Fruit fly (Drosophila melanogaster) whole organism, pupa: ENCODE data around the gene mRpL23.

Source experiments
- CG13204 ChIP-seq: fragments of 200-800 bp; sonication (Bioruptor generic); optimal IDR thresholded peaks from 2 replicates; lab custom pipeline; 2018; ENCODE audit warnings: missing biosample characterization, mild to moderate bottlenecking, missing genetic modification characterization, moderate library complexity
- CG34367 ChIP-seq: fragments of 200-800 bp; sonication (Bioruptor generic); optimal IDR thresholded peaks from 2 replicates; lab custom pipeline; 2018; ENCODE audit warnings: missing biosample characterization, mild to moderate bottlenecking, missing genetic modification characterization
- Ets98B ChIP-seq: fragments of 200-800 bp; sonication (Bioruptor generic); IDR thresholded peaks from 2 replicates; pipeline ENCODE4 v1.3.6; 2022; ENCODE audit warnings: missing biosample characterization, missing genetic modification characterization
- Pif1A ChIP-seq: fragments of 200-800 bp; sonication (Bioruptor generic); optimal IDR thresholded peaks from 3 replicates; lab custom pipeline; 2016; ENCODE audit warnings: missing biosample characterization, missing genetic modification characterization

dm6 chr3L:2407271-2407670, 33.8 kb upstream of the mRpL23 start:
- TF ChIP-seq CG13204 = no peak
- no peak for TF ChIP-seq Pif1A (GFP tag; lab: Kevin White, UChicago)
- no peak for TF ChIP-seq Ets98B (GFP tag; lab: Robert Waterston, UW)
- no peak for TF ChIP-seq CG34367 (tag; lab: Kevin White, UChicago)
